Worm (Caenorhabditis elegans) whole organism, late embryonic: Measurements from ENCODE around the gene R07B7.12.

Source experiments
- ahr-1 ChIP-seq: sonication (generic microtip); optimal IDR thresholded peaks from 2 replicates; lab custom pipeline; 2016; ENCODE audit warnings: missing genetic modification characterization, missing compliant biosample characterization
- ama-1 ChIP-seq: fragments of 150-350 bp; optimal IDR thresholded peaks from 2 replicates; lab custom pipeline; 2014
- dmd-4 ChIP-seq: sonication (generic microtip); optimal IDR thresholded peaks from 2 replicates; lab custom pipeline; 2016; ENCODE audit warnings: borderline replicate concordance, missing genetic modification characterization, missing compliant biosample characterization
- elt-2 ChIP-seq: sonication (generic microtip); optimal IDR thresholded peaks from 2 replicates; lab custom pipeline; 2016; ENCODE audit warnings: missing genetic modification reagents, missing genetic modification characterization, missing compliant biosample characterization
- elt-4 ChIP-seq: sonication (generic microtip); optimal IDR thresholded peaks from 2 replicates; lab custom pipeline; 2016; ENCODE audit warnings: missing genetic modification characterization, missing compliant biosample characterization
- nfya-1 ChIP-seq: sonication (generic microtip); optimal IDR thresholded peaks from 2 replicates; lab custom pipeline; 2017; ENCODE audit warnings: missing genetic modification characterization, mild to moderate bottlenecking, missing compliant biosample characterization, antibody characterized with exemption, moderate library complexity
- pag-3 ChIP-seq: sonication (generic microtip); optimal IDR thresholded peaks from 2 replicates; lab custom pipeline; 2016; ENCODE audit warnings: missing compliant biosample characterization, missing genetic modification characterization, borderline replicate concordance
- pha-2 ChIP-seq: sonication (generic microtip); optimal IDR thresholded peaks from 2 replicates; lab custom pipeline; 2017; ENCODE audit warnings: mild to moderate bottlenecking, missing genetic modification characterization, missing compliant biosample characterization
- rnt-1 ChIP-seq: sonication (generic microtip); optimal IDR thresholded peaks from 2 replicates; lab custom pipeline; 2016; ENCODE audit warnings: missing genetic modification characterization, missing compliant biosample characterization
- sox-4 ChIP-seq: sonication (generic microtip); optimal IDR thresholded peaks from 2 replicates; lab custom pipeline; 2017; ENCODE audit warnings: mild to moderate bottlenecking, missing genetic modification characterization, inconsistent platforms, missing compliant biosample characterization
- ztf-16 ChIP-seq: sonication (generic microtip); optimal IDR thresholded peaks from 2 replicates; lab custom pipeline; 2017; ENCODE audit warnings: missing genetic modification characterization, missing compliant biosample characterization

DNA sequence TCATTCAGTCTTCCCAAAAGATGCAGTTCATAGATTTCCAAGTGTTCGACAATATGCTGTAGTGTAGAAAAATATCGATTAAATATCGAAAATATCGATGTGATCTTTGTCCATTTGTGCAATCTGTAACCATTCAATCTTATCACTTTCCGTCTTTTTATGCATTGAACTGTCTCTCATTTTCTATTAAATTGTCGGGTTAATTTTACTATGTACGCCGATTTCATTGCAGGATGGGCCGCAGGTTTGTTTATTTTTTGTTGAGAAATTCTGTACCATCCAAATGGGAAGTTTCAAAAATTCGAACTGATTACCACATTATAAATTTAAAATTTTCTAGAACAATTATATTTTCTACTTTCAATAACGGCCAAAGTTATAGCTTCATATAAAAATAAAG is 4.7 kb upstream of the R07B7.12 start, which contains the start of gene R07B7.8:
- TF ChIP-seq elt-2 (tag; lab: Kevin White, UChicago): no peak
- no peak for TF ChIP-seq ahr-1
- TF ChIP-seq ztf-16: no peak
- TF ChIP-seq pha-2 (tag; lab: Kevin White, UChicago): no peak
- TF ChIP-seq ama-1 (lab: Kevin White, UChicago): no peak
- no peak for TF ChIP-seq dmd-4 (tag; lab: Kevin White, UChicago)
- TF ChIP-seq nfya-1 (tag; lab: Kevin White, UChicago): no peak
- no peak for TF ChIP-seq rnt-1
- TF ChIP-seq sox-4 (tag; lab: Kevin White, UChicago): no peak
- no peak for TF ChIP-seq elt-4 (tag; lab: Kevin White, UChicago)
- no peak for TF ChIP-seq pag-3 (tag; lab: Kevin White, UChicago)
